Worm (Caenorhabditis elegans): Measurements from ENCODE around the gene Y49F6B.6.
A peak's percentile ranks its signal among the peaks of the same experiment; 100 is the strongest.

Y49F6B.6 gene

DNA sequence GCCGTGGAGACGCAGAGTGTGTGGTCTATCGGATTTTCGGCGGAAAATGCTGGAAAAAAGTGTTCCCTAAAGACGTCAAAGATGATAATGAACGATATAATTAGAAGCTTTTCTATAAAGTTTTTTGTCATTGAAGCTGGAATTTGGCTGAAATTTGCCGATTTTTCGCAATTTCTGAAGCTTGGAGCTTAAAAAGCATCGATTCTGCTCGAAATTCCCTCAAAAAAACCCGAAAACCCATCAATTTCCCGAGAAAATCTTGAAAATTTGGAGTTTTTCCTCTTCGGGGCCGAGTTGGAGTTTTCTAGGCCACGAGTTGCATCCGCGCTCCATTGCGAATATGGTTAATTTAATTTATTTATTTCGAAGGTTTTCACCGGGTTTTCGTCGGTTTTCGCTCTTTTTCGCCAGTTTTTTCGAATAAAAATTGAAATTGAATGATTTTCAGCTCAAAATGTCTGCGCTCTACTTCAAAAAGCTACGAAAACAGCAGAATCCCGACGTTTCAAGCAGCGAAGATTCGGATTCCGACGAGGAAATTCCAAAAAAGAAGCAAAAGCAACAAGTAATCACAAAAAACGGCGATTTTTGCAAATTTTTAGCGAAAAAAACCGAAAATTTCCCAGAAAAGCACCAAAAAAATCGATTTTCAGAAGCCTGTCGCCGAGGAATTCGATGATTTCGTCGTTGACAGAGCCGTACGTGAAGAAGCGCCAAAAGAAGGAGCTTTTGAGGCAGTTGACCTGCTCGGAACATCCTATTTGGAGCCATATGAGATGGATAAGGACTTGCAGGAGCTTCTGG is 29.8 kb downstream of the Y49F6B.6 start, which contains the start of the genes col-71 and Y49F6B.2:
col-71 (minus strand) TSS at position 51 of the 804 bp plus-strand sequence.
Y49F6B.2 (plus strand) TSS at position 449 of the 804 bp plus-strand sequence.
- peak; percentile 96 for TF ChIP-seq ceh-8 (GFP tag; optimal IDR thresholded peaks at IDR 0.05)
- TF ChIP-seq nhr-84 (tag; optimal IDR thresholded peaks at IDR 0.05): no peak
- peak; percentile 65 for TF ChIP-seq skn-1 (tag; optimal IDR thresholded peaks at IDR 0.05)
- TF ChIP-seq ceh-63 (GFP tag; optimal IDR thresholded peaks at IDR 0.05): no peak
- peak; percentile 65 to 79 (median 74) for TF ChIP-seq dpl-1 (GFP tag; optimal IDR thresholded peaks at IDR 0.05)
- TF ChIP-seq fos-1 (tag; optimal IDR thresholded peaks at IDR 0.05): peak; percentile 64
- TF ChIP-seq sox-4 (tag; optimal IDR thresholded peaks at IDR 0.05): peak; percentile 76
- peak; percentile 40 for TF ChIP-seq nhr-237 (tag; optimal IDR thresholded peaks at IDR 0.05)
- TF ChIP-seq hpl-2 (GFP tag; optimal IDR thresholded peaks at IDR 0.05): no peak
- peak; percentile 31 for TF ChIP-seq jun-1 (tag; optimal IDR thresholded peaks at IDR 0.05)
- peak; percentile 24 for TF ChIP-seq unc-130 (tag; optimal IDR thresholded peaks at IDR 0.05)
- peak; percentile 68 for TF ChIP-seq elt-2 (tag; optimal IDR thresholded peaks at IDR 0.05)
- peak; percentile 89 for TF ChIP-seq lin-14 (GFP tag; optimal IDR thresholded peaks at IDR 0.05)
- peak; percentile 11 for TF ChIP-seq nhr-77 (tag; optimal IDR thresholded peaks at IDR 0.05)
- TF ChIP-seq C34B4.2 (tag; optimal IDR thresholded peaks at IDR 0.05): no peak
- TF ChIP-seq mep-1 (tag; optimal IDR thresholded peaks at IDR 0.05): peak; percentile 85
- no peak for TF ChIP-seq mef-2 (tag; optimal IDR thresholded peaks at IDR 0.05)
- peak; percentile 66 for TF ChIP-seq F16B12.6 (tag; optimal IDR thresholded peaks at IDR 0.05)
- peak; percentile 81 for TF ChIP-seq swsn-7 (tag; optimal IDR thresholded peaks at IDR 0.05)
- TF ChIP-seq ztf-11 (tag; optimal IDR thresholded peaks at IDR 0.05): peak in 1 of 2 experiments; percentile 90
- peak; percentile 92 for TF ChIP-seq irx-1 (tag; optimal IDR thresholded peaks at IDR 0.05)
- TF ChIP-seq nhr-47 (tag; optimal IDR thresholded peaks at IDR 0.05): peak; percentile 90
- TF ChIP-seq nhr-71 (tag; optimal IDR thresholded peaks at IDR 0.05): peak; percentile 87
- peak; percentile 95 for TF ChIP-seq lir-3 (tag; optimal IDR thresholded peaks at IDR 0.05; ENCODE audit: poor library complexity)
- no peak for TF ChIP-seq sup-37 (GFP tag; optimal IDR thresholded peaks at IDR 0.05)
- TF ChIP-seq lin-15B (tag; optimal IDR thresholded peaks at IDR 0.05): peak; percentile 90
- peak; percentile 79 for TF ChIP-seq nhr-19 (GFP tag; conservative IDR thresholded peaks at IDR 0.05)
- TF ChIP-seq zag-1 (tag; optimal IDR thresholded peaks at IDR 0.05): no peak
- TF ChIP-seq unc-30 (tag; optimal IDR thresholded peaks at IDR 0.05): no peak
- peak; percentile 98 for TF ChIP-seq rnt-1 (tag; optimal IDR thresholded peaks at IDR 0.05)
- TF ChIP-seq tbx-2 (tag; optimal IDR thresholded peaks at IDR 0.05): peak; percentile 89
- TF ChIP-seq nhr-28 (tag; optimal IDR thresholded peaks at IDR 0.05): no peak
- no peak for TF ChIP-seq pqm-1 (tag; optimal IDR thresholded peaks at IDR 0.05)
- peak; percentile 91 for TF ChIP-seq egl-13 (tag; optimal IDR thresholded peaks at IDR 0.05)
- no peak for TF ChIP-seq hlh-4 (tag; optimal IDR thresholded peaks at IDR 0.05)
- TF ChIP-seq C16A3.4 (tag; optimal IDR thresholded peaks at IDR 0.05): peak; percentile 72
- peak; percentile 74 for TF ChIP-seq fkh-10 (GFP tag; optimal IDR thresholded peaks at IDR 0.05)
- no peak for TF ChIP-seq tlp-1 (tag; optimal IDR thresholded peaks at IDR 0.05)
- peak; percentile 86 for TF ChIP-seq mab-9 (GFP tag; IDR thresholded peaks at IDR 0.05)
- TF ChIP-seq vab-15 (tag; optimal IDR thresholded peaks at IDR 0.05): peak; percentile 47
- TF ChIP-seq elt-3 (tag; optimal IDR thresholded peaks at IDR 0.05): peak in 2 of 6 experiments; percentile 21 to 40
- TF ChIP-seq ceh-90 (tag; optimal IDR thresholded peaks at IDR 0.05): peak; percentile 91
- no peak for TF ChIP-seq unc-62 (GFP tag; optimal IDR thresholded peaks at IDR 0.05)
- no peak for TF ChIP-seq nhr-12 (tag; optimal IDR thresholded peaks at IDR 0.05)
- TF ChIP-seq lsy-2 (tag; optimal IDR thresholded peaks at IDR 0.05): peak; percentile 84 to 85
- TF ChIP-seq dsc-1 (tag; optimal IDR thresholded peaks at IDR 0.05): peak; percentile 94
- TF ChIP-seq zip-4 (GFP tag; optimal IDR thresholded peaks at IDR 0.05): no peak
- TF ChIP-seq sptf-1 (tag; optimal IDR thresholded peaks at IDR 0.05): no peak
- TF ChIP-seq alr-1 (tag; optimal IDR thresholded peaks at IDR 0.05; ENCODE audit: borderline replicate concordance): no peak
- peak; percentile 64 for TF ChIP-seq lin-39 (tag; optimal IDR thresholded peaks at IDR 0.05)
- peak; percentile 86 for TF ChIP-seq fkh-8 (tag; optimal IDR thresholded peaks at IDR 0.05)

Data from whole organism, L1 larva.